Fruit fly (Drosophila melanogaster): ENCODE data around the gene RpL17.

RpL17 gene

dm6 chrX:6706570-6707306 lies 37.3 kb downstream of the RpL17 start (continued):
- TF ChIP-seq grau (tag; optimal IDR thresholded peaks at IDR 0.05) (peak; percentile 16), Doc2 (GFP tag; IDR thresholded peaks at IDR 0.05) (no peak), sd (tag; optimal IDR thresholded peaks at IDR 0.05) (peak; percentile 36), exex (tag; optimal IDR thresholded peaks at IDR 0.05) (peak; percentile 18), Drgx (GFP tag; IDR thresholded peaks at IDR 0.05) (no peak), CG2199 (GFP tag; IDR thresholded peaks at IDR 0.05) (peak; percentile 44; the same call in 1 of the 3 replicates), H2.0 (GFP tag; IDR thresholded peaks at IDR 0.05) (no peak), Meics (GFP tag; optimal IDR thresholded peaks at IDR 0.05) (no peak), CG5180 (GFP tag; optimal IDR thresholded peaks at IDR 0.05) (peak; percentile 97), Deaf1 (tag; optimal IDR thresholded peaks at IDR 0.05) (peak; percentile 89), CrebB (tag; optimal IDR thresholded peaks at IDR 0.05) (no peak), Rx (GFP tag; IDR thresholded peaks at IDR 0.05) (no peak)

- TF ChIP-seq Pdp1 (GFP tag; optimal IDR thresholded peaks at IDR 0.05): peak in 1 of 2 experiments; percentile 81
- peak; percentile 23 for TF ChIP-seq sens (GFP tag)
- 0 out of 2 replicates have a peak, but pooled peaks have one; percentile 5 for TF ChIP-seq CG14441 (GFP tag; IDR thresholded peaks at IDR 0.05)
- peak; percentile 3 for TF ChIP-seq CG2678 (tag; optimal IDR thresholded peaks at IDR 0.05)
- peak; percentile 8 for TF ChIP-seq grau (tag; optimal IDR thresholded peaks at IDR 0.05)
- TF ChIP-seq Meics (GFP tag; optimal IDR thresholded peaks at IDR 0.05): no peak
- TF ChIP-seq kni (GFP tag; optimal IDR thresholded peaks at IDR 0.05): no peak
- TF ChIP-seq CG2199 (GFP tag; IDR thresholded peaks at IDR 0.05): peak; percentile 59; the same call in 1 of the 3 replicates
- no peak for TF ChIP-seq pho (GFP tag; optimal IDR thresholded peaks at IDR 0.05)
These were observed 38.1 kb downstream of the RpL17 start for dm6 chrX:6705890-6706289.

- 0 out of 3 replicates have a peak, but pooled peaks have one; percentile 13 for TF ChIP-seq CG34422 (GFP tag; IDR thresholded peaks at IDR 0.05)
- TF ChIP-seq vvl (GFP tag; IDR thresholded peaks at IDR 0.05): peak; percentile 10; the same call in 1 of the 2 replicates
- TF ChIP-seq CG2678 (tag; optimal IDR thresholded peaks at IDR 0.05): peak; percentile 51
- 0 out of 3 replicates have a peak, but pooled peaks have one; percentile 23 for TF ChIP-seq ken (GFP tag; IDR thresholded peaks at IDR 0.05)
- TF ChIP-seq Sox102F (GFP tag; optimal IDR thresholded peaks at IDR 0.05): peak; percentile 13
- TF ChIP-seq dmrt99B (tag; optimal IDR thresholded peaks at IDR 0.05): peak; percentile 10
- TF ChIP-seq CG34376 (GFP tag; optimal IDR thresholded peaks at IDR 0.05): peak; percentile 45
- TF ChIP-seq gem (tag; optimal IDR thresholded peaks at IDR 0.05): peak; percentile 18
- peak; percentile 5 for TF ChIP-seq Oli (tag; optimal IDR thresholded peaks at IDR 0.05)
- TF ChIP-seq CG11085 (GFP tag; IDR thresholded peaks at IDR 0.05): no peak
- TF ChIP-seq CG9727 (GFP tag; optimal IDR thresholded peaks at IDR 0.05): peak; percentile 6
- peak; percentile 63 for TF ChIP-seq exex (tag; optimal IDR thresholded peaks at IDR 0.05)
- peak; percentile 5 for TF ChIP-seq ind (GFP tag; optimal IDR thresholded peaks at IDR 0.05)
- 0 out of 2 replicates have a peak, but pooled peaks have one; percentile 11 for TF ChIP-seq MBD-R2 (GFP tag; IDR thresholded peaks at IDR 0.05)
- peak; percentile 40 for TF ChIP-seq CG11504 (tag; optimal IDR thresholded peaks at IDR 0.05)
- TF ChIP-seq CG32772 (GFP tag; IDR thresholded peaks at IDR 0.05): no peak
- peak in 1 of 2 experiments; percentile 2 for TF ChIP-seq eve (GFP tag; optimal IDR thresholded peaks at IDR 0.05)
- TF ChIP-seq kni (GFP tag; optimal IDR thresholded peaks at IDR 0.05): peak; percentile 8
- TF ChIP-seq prd (optimal IDR thresholded peaks at IDR 0.05): no peak
- TF ChIP-seq prd (GFP tag; IDR thresholded peaks at IDR 0.05): peak; percentile 22; the same call in 1 of the 3 replicates
- TF ChIP-seq corto (GFP tag; optimal IDR thresholded peaks at IDR 0.05): no peak
- peak; percentile 8 for TF ChIP-seq CG2120 (GFP tag; optimal IDR thresholded peaks at IDR 0.05)
- peak; percentile 8 for TF ChIP-seq Nf-YC (tag; optimal IDR thresholded peaks at IDR 0.05)
- TF ChIP-seq CG5180 (GFP tag; optimal IDR thresholded peaks at IDR 0.05): peak; percentile 40
- peak; percentile 32; the same call in 1 of the 2 replicates for TF ChIP-seq Drgx (GFP tag; IDR thresholded peaks at IDR 0.05)
- TF ChIP-seq CG16813 (GFP tag; IDR thresholded peaks at IDR 0.05; ENCODE audit: partially characterized antibody): no peak
- 0 out of 2 replicates have a peak, but pooled peaks have one; percentile 4 for TF ChIP-seq lmd (GFP tag; IDR thresholded peaks at IDR 0.05)
- TF ChIP-seq D (optimal IDR thresholded peaks at IDR 0.05): no peak
- TF ChIP-seq D (GFP tag; optimal IDR thresholded peaks at IDR 0.05): peak; percentile 28
- peak; percentile 7 for TF ChIP-seq fd96Cb (tag; optimal IDR thresholded peaks at IDR 0.05)
These were observed 38.8 kb downstream of the RpL17 start for dm6 chrX:6705059-6705802.

All from whole organism, embryonic.